Worm (Caenorhabditis elegans): ENCODE measurements around the gene T25E12.14.

The T25E12.14 gene

DNA sequence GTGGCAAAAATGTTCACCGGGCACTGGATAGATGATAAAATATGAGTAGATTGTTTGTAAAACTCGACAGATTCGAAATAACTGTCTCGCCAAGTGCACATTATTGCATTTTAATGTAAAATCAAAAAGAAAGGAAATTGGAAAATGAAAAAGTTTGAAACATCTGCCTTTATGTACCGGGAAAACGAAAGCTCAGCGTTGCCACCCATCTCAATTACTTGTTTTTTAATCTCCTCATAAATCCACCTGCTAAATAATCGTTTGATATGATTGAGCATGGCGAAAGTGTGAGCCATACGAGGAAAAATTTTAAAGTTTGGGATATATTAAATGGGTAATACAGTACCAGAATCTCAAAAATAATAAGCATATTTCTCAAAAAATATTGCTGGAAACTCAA is 10.4 kb upstream of the T25E12.14 start, which contains the start of gene srh-137:
Gene srh-137, minus strand, starts transcription at position 101 of the 400 bp plus-strand sequence.
- TF ChIP-seq sem-2 (GFP tag; optimal IDR thresholded peaks at IDR 0.05) (no peak), snpc-4 (tag; optimal IDR thresholded peaks at IDR 0.05) (no peak), nhr-76 (tag; optimal IDR thresholded peaks at IDR 0.05) (no peak), mep-1 (tag; optimal IDR thresholded peaks at IDR 0.05) (no peak), mls-2 (tag; optimal IDR thresholded peaks at IDR 0.05) (no peak), nhr-2 (tag; optimal IDR thresholded peaks at IDR 0.05) (no peak), blmp-1 (tag; optimal IDR thresholded peaks at IDR 0.05) (no peak)

DNA sequence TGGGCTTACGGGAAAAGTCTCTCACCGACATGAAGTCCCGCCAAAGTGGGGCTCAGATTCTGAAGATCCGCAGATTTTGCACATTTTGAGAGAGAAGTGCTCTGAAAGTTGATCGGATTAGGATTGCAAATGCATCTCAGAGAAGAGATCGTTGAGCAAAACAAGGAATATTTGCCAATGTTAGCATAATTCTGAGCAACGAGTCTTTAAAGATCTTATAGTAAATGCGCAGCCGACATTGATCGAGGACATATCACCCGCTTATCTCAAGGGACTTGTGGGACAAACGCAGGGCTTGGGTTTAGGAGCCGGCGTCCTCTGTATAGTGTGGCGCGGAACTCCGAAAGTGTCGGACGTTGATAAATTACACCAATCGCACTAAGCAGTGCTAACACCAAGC is 3.3 kb upstream of the T25E12.14 start, which contains the start of gene nhr-112:
Gene nhr-112, minus strand, starts transcription at position 101 of the 400 bp plus-strand sequence.
- no peak for TF ChIP-seq tbx-8 (GFP tag; optimal IDR thresholded peaks at IDR 0.05)
- no peak for TF ChIP-seq ceh-83 (GFP tag; optimal IDR thresholded peaks at IDR 0.05)
- no peak for TF ChIP-seq unc-39 (tag; optimal IDR thresholded peaks at IDR 0.05)
- no peak for TF ChIP-seq nhr-12 (tag; optimal IDR thresholded peaks at IDR 0.05)
- TF ChIP-seq ham-2 (GFP tag; optimal IDR thresholded peaks at IDR 0.05) = no peak
- TF ChIP-seq zip-8 (tag; optimal IDR thresholded peaks at IDR 0.05) = no peak
- no peak for TF ChIP-seq bed-3 (GFP tag; optimal IDR thresholded peaks at IDR 0.05)
- TF ChIP-seq ces-1 (GFP tag; optimal IDR thresholded peaks at IDR 0.05) = no peak
- no peak for TF ChIP-seq sptf-1 (tag; optimal IDR thresholded peaks at IDR 0.05)
- TF ChIP-seq cnd-1 (tag; optimal IDR thresholded peaks at IDR 0.05) = no peak
- no peak for TF ChIP-seq lin-13 (tag; optimal IDR thresholded peaks at IDR 0.05)
- TF ChIP-seq unc-62 (GFP tag; optimal IDR thresholded peaks at IDR 0.05) = no peak
- TF ChIP-seq nhr-76 (tag; optimal IDR thresholded peaks at IDR 0.05) = no peak
- no peak for TF ChIP-seq lin-32 (GFP tag; optimal IDR thresholded peaks at IDR 0.05)
- no peak for TF ChIP-seq hlh-1 (tag; optimal IDR thresholded peaks at IDR 0.05)
- TF ChIP-seq ztf-11 (tag; optimal IDR thresholded peaks at IDR 0.05) = no peak
- TF ChIP-seq nhr-28 (tag; optimal IDR thresholded peaks at IDR 0.05) = no peak

DNA sequence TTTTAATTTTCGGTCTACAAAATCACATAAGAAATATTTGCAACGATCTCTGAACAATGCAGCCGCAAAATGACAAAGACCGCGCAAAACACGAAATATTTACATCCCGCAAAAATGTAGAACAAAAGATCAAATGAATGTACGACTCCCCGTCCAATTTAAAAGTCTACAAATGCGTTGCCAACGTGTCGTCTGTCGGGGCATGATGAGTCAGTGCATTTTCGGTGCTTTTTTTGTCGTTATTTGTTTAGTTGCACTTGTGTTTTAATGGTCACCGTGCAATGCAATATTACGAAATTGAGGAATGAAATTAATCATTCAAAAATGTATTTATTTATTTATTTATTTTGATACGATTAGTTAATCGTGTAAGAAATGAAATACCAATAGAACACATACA is 2.4 kb upstream of the T25E12.14 start:
- no peak for TF ChIP-seq mep-1 (tag; optimal IDR thresholded peaks at IDR 0.05)
- TF ChIP-seq nhr-237 (tag; optimal IDR thresholded peaks at IDR 0.05) = no peak
- no peak for TF ChIP-seq ceh-43 (GFP tag; optimal IDR thresholded peaks at IDR 0.05)
- no peak for TF ChIP-seq ceh-83 (GFP tag; optimal IDR thresholded peaks at IDR 0.05)
- no peak for TF ChIP-seq lsy-2 (tag; optimal IDR thresholded peaks at IDR 0.05)
- no peak for TF ChIP-seq tbx-8 (GFP tag; optimal IDR thresholded peaks at IDR 0.05)
- no peak for TF ChIP-seq bed-3 (GFP tag; optimal IDR thresholded peaks at IDR 0.05)
- TF ChIP-seq mab-5 (tag; optimal IDR thresholded peaks at IDR 0.05) = no peak
- no peak for TF ChIP-seq elt-3 (tag; optimal IDR thresholded peaks at IDR 0.05)
- no peak for TF ChIP-seq blmp-1 (tag; optimal IDR thresholded peaks at IDR 0.05)
- no peak for TF ChIP-seq lin-13 (tag; optimal IDR thresholded peaks at IDR 0.05)
- TF ChIP-seq unc-62 (GFP tag; optimal IDR thresholded peaks at IDR 0.05) = no peak
- no peak for TF ChIP-seq flh-1 (GFP tag; optimal IDR thresholded peaks at IDR 0.05)
- TF ChIP-seq unc-39 (tag; optimal IDR thresholded peaks at IDR 0.05) = no peak
- no peak for TF ChIP-seq mls-2 (tag; optimal IDR thresholded peaks at IDR 0.05)
- no peak for TF ChIP-seq nhr-28 (tag; optimal IDR thresholded peaks at IDR 0.05)
- TF ChIP-seq sptf-1 (tag; optimal IDR thresholded peaks at IDR 0.05) = no peak
- TF ChIP-seq cnd-1 (tag; optimal IDR thresholded peaks at IDR 0.05) = no peak
- no peak for TF ChIP-seq nhr-12 (tag; optimal IDR thresholded peaks at IDR 0.05)

DNA sequence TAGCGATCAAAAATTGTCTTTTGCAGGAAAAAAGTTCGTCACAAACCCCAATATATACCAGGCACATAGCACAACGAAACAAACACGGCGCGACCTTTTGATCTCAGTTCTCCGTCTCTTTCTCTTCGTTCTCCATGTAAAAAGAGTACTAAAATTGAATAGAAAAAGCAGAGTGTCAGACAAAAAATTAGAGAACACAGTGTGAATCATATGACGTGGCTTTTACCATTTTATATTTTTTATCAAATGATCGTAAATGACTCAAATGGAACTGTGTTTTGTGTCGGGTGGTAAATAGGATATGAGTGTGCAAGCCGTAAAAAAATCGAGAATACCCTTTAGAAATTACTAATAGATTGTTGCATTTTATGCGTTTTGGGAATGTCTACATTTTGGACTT is 1.1 kb upstream of the T25E12.14 start:
- TF ChIP-seq drap-1 (GFP tag; optimal IDR thresholded peaks at IDR 0.05) (no peak), elt-1 (tag; optimal IDR thresholded peaks at IDR 0.05; ENCODE audit: borderline replicate concordance, insufficient read depth) (no peak), tbx-8 (GFP tag; optimal IDR thresholded peaks at IDR 0.05) (no peak), unc-39 (tag; optimal IDR thresholded peaks at IDR 0.05) (no peak)

DNA sequence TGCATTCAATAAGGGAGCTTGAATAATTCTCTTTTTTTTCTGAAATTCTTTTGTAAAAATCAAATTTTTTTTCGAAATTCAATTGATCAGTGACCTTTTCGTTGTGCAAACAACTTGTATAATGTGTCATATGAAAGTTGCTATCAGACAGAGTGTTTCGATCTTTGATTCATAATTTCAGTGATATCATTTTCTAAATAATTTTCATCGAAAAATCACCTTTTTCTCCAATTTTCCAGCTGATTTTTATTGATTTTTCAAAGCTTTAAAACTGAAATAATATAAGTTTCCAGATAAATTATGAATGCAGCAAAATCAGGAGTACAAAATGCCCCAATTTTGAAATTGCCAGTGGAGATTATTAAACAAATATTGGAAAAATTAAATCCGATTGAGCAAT is 1.4 kb downstream of the T25E12.14 start, which contains the start of gene fbxa-127:
Gene fbxa-127, plus strand, starts transcription at position 301 of the 400 bp plus-strand sequence.
- no peak for TF ChIP-seq pha-4 (tag; optimal IDR thresholded peaks at IDR 0.05)
- no peak for TF ChIP-seq unc-120 (tag; optimal IDR thresholded peaks at IDR 0.05; ENCODE audit: poor library complexity, severe bottlenecking)
- TF ChIP-seq nhr-12 (tag; optimal IDR thresholded peaks at IDR 0.05) = no peak
- TF ChIP-seq M03D4.4 (tag; optimal IDR thresholded peaks at IDR 0.05) = no peak
- no peak for TF ChIP-seq cnd-1 (tag; optimal IDR thresholded peaks at IDR 0.05)
- no peak for TF ChIP-seq blmp-1 (tag; optimal IDR thresholded peaks at IDR 0.05)
- no peak for TF ChIP-seq hlh-1 (tag; optimal IDR thresholded peaks at IDR 0.05)
- no peak for TF ChIP-seq ham-2 (GFP tag; optimal IDR thresholded peaks at IDR 0.05)
- no peak for TF ChIP-seq ztf-11 (tag; optimal IDR thresholded peaks at IDR 0.05)
- no peak for TF ChIP-seq elt-3 (tag; optimal IDR thresholded peaks at IDR 0.05)
- TF ChIP-seq ceh-83 (GFP tag; optimal IDR thresholded peaks at IDR 0.05) = no peak
- no peak for TF ChIP-seq ceh-43 (GFP tag; optimal IDR thresholded peaks at IDR 0.05)
- TF ChIP-seq sem-2 (GFP tag; optimal IDR thresholded peaks at IDR 0.05) = no peak
- TF ChIP-seq sptf-1 (tag; optimal IDR thresholded peaks at IDR 0.05) = no peak
- TF ChIP-seq zip-8 (tag; optimal IDR thresholded peaks at IDR 0.05) = no peak
- TF ChIP-seq unc-39 (tag; optimal IDR thresholded peaks at IDR 0.05) = no peak
- TF ChIP-seq nhr-2 (tag; optimal IDR thresholded peaks at IDR 0.05) = no peak
